Fruit fly (Drosophila melanogaster): ENCODE results near the gene tkv.

Gene tkv

dm6 chr2L:5278309-5279130 is 7.3 kb upstream of the tkv start, which contains the start of the genes Nin and Bub1 (continued):
- TF ChIP-seq amos (GFP tag; IDR thresholded peaks at IDR 0.05; ENCODE audit: partially characterized antibody) (peak; percentile 95), inv (GFP tag; IDR thresholded peaks at IDR 0.05; ENCODE audit: partially characterized antibody) (peak; percentile 87), CG3847 (GFP tag; IDR thresholded peaks at IDR 0.05) (peak; percentile 57), wek (GFP tag; optimal IDR thresholded peaks at IDR 0.05) (peak; percentile 3), CG12155 (GFP tag; optimal IDR thresholded peaks at IDR 0.05) (peak; percentile 78), Rfx (GFP tag; IDR thresholded peaks at IDR 0.05) (peak; percentile 75), CG10321 (GFP tag; IDR thresholded peaks at IDR 0.05) (no peak), eyg (GFP tag; optimal IDR thresholded peaks at IDR 0.05) (no peak), ara (GFP tag; IDR thresholded peaks at IDR 0.05) (no peak), CG34224 (GFP tag; IDR thresholded peaks at IDR 0.05; ENCODE audit: partially characterized antibody) (peak; percentile 59), hbn (GFP tag; IDR thresholded peaks at IDR 0.05; ENCODE audit: partially characterized antibody) (peak; percentile 55), row (GFP tag; IDR thresholded peaks at IDR 0.05) (peak; percentile 91), run (tag; optimal IDR thresholded peaks at IDR 0.05) (no peak), CG18476 (GFP tag; optimal IDR thresholded peaks at IDR 0.05) (peak; percentile 0), CG11085 (GFP tag; IDR thresholded peaks at IDR 0.05) (0 out of 2 replicates have a peak, but pooled peaks have one; percentile 20), CG11456 (GFP tag; IDR thresholded peaks at IDR 0.05) (peak; percentile 83; the same call in 2 of the 3 replicates), bigmax (GFP tag; optimal IDR thresholded peaks at IDR 0.05) (no peak), aop (GFP tag; IDR thresholded peaks at IDR 0.05) (no peak), CG4404 (GFP tag; IDR thresholded peaks at IDR 0.05) (no peak), oc (tag; optimal IDR thresholded peaks at IDR 0.05) (no peak), HHEX (GFP tag; optimal IDR thresholded peaks at IDR 0.05) (no peak), Asciz (GFP tag; optimal IDR thresholded peaks at IDR 0.05) (no peak), CG13775 (GFP tag; optimal IDR thresholded peaks at IDR 0.05) (peak; percentile 37), Hey (tag; optimal IDR thresholded peaks at IDR 0.05) (no peak), CG17359 (tag; optimal IDR thresholded peaks at IDR 0.05) (no peak), sens (GFP tag) (peak; percentile 85), pho (GFP tag; optimal IDR thresholded peaks at IDR 0.05) (peak; percentile 8), seq (GFP tag; IDR thresholded peaks at IDR 0.05) (no peak), onecut (GFP tag; IDR thresholded peaks at IDR 0.05) (no peak), slou (GFP tag; optimal IDR thresholded peaks at IDR 0.05) (peak; percentile 8), E2f2 (GFP tag; IDR thresholded peaks at IDR 0.05) (peak; percentile 47), Atf-2 (GFP tag; optimal IDR thresholded peaks at IDR 0.05) (no peak), lilli (GFP tag; optimal IDR thresholded peaks at IDR 0.05) (peak; percentile 15), MBD-R2 (GFP tag; IDR thresholded peaks at IDR 0.05) (peak; percentile 49), Vsx1 (GFP tag; optimal IDR thresholded peaks at IDR 0.05) (no peak), nom (GFP tag; optimal IDR thresholded peaks at IDR 0.05) (peak; percentile 33), CG2116 (GFP tag; optimal IDR thresholded peaks at IDR 0.05) (peak; percentile 55), CkIIα-i1 (GFP tag; IDR thresholded peaks at IDR 0.05) (no peak), CG3995 (GFP tag; optimal IDR thresholded peaks at IDR 0.05) (peak; percentile 34), CG11247 (GFP tag; IDR thresholded peaks at IDR 0.05) (peak; percentile 48; the same call in 1 of the 2 replicates), gsb (GFP tag; IDR thresholded peaks at IDR 0.05) (no peak), Pdp1 (GFP tag; optimal IDR thresholded peaks at IDR 0.05) (peak in 1 of 2 experiments; percentile 53), CG10543 (GFP tag; optimal IDR thresholded peaks at IDR 0.05) (peak; percentile 7), CG11696 (GFP tag; IDR thresholded peaks at IDR 0.05) (0 out of 2 replicates have a peak, but pooled peaks have one; percentile 30), sna (GFP tag; IDR thresholded peaks at IDR 0.05; ENCODE audit: partially characterized antibody) (peak; percentile 60), chinmo (GFP tag; IDR thresholded peaks at IDR 0.05; ENCODE audit: partially characterized antibody) (peak; percentile 64; the same call in 3 of the 4 replicates), sd (tag; optimal IDR thresholded peaks at IDR 0.05) (peak; percentile 62), Myb (GFP tag; optimal IDR thresholded peaks at IDR 0.05) (peak; percentile 16), pfk (GFP tag; optimal IDR thresholded peaks at IDR 0.05) (no peak)
